Fruit fly (Drosophila melanogaster): Measurements from ENCODE around the gene Ir7f.

Gene Ir7f

dm6 chrX:7874094-7874493, 9.7 kb downstream of the Ir7f start, which contains the start of gene Ir7c:
TSS of gene Ir7c (plus strand) at chrX:7874394.
- no peak for TF ChIP-seq D1 (tag; optimal IDR thresholded peaks at IDR 0.05)
- TF ChIP-seq CG34367 (tag; optimal IDR thresholded peaks at IDR 0.05): no peak
- no peak for TF ChIP-seq CG9948 (tag; optimal IDR thresholded peaks at IDR 0.05)
- no peak for TF ChIP-seq Pif1A (GFP tag; optimal IDR thresholded peaks at IDR 0.05)
- no peak for TF ChIP-seq rn (GFP tag; IDR thresholded peaks at IDR 0.05)
- TF ChIP-seq CG13204 (GFP tag; optimal IDR thresholded peaks at IDR 0.05): no peak
- no peak for TF ChIP-seq CG10348 (GFP tag; IDR thresholded peaks at IDR 0.05)
- no peak for TF ChIP-seq Pif1B (GFP tag; optimal IDR thresholded peaks at IDR 0.05)
- no peak for TF ChIP-seq fd96Ca (GFP tag; IDR thresholded peaks at IDR 0.05)

- no peak for TF ChIP-seq fd96Ca (GFP tag; IDR thresholded peaks at IDR 0.05)
- TF ChIP-seq CG34367 (tag; optimal IDR thresholded peaks at IDR 0.05): no peak
- no peak for TF ChIP-seq gl (tag; optimal IDR thresholded peaks at IDR 0.05)
- TF ChIP-seq D1 (tag; optimal IDR thresholded peaks at IDR 0.05): no peak
- no peak for TF ChIP-seq CG12605 (GFP tag; IDR thresholded peaks at IDR 0.05)
- no peak for TF ChIP-seq CG14655 (GFP tag; optimal IDR thresholded peaks at IDR 0.05)
- no peak for TF ChIP-seq CG15710 (tag; optimal IDR thresholded peaks at IDR 0.05)
- no peak for TF ChIP-seq CG8159 (tag; optimal IDR thresholded peaks at IDR 0.05)
- TF ChIP-seq CG8301 (tag; optimal IDR thresholded peaks at IDR 0.05): no peak
- TF ChIP-seq EcR (GFP tag; optimal IDR thresholded peaks at IDR 0.05): no peak
- TF ChIP-seq CG9948 (tag; optimal IDR thresholded peaks at IDR 0.05): no peak
- no peak for TF ChIP-seq CG4496 (GFP tag; IDR thresholded peaks at IDR 0.05)
- no peak for TF ChIP-seq CG13204 (GFP tag; optimal IDR thresholded peaks at IDR 0.05)
- no peak for TF ChIP-seq Pif1A (GFP tag; optimal IDR thresholded peaks at IDR 0.05)
- TF ChIP-seq CG10348 (GFP tag; IDR thresholded peaks at IDR 0.05): no peak
- no peak for TF ChIP-seq CG32121 (GFP tag; IDR thresholded peaks at IDR 0.05)
- TF ChIP-seq Ets98B (GFP tag; IDR thresholded peaks at IDR 0.05): no peak
- TF ChIP-seq rn (GFP tag; IDR thresholded peaks at IDR 0.05): no peak
Measured at dm6 chrX:7873172-7873930, 10.5 kb downstream of the Ir7f start, which contains the start of gene dec. TSS of gene dec (minus strand) at chrX:7873222.

- TF ChIP-seq Pif1A (GFP tag; optimal IDR thresholded peaks at IDR 0.05) (no peak), Ets98B (GFP tag; IDR thresholded peaks at IDR 0.05) (no peak), Pif1B (GFP tag; optimal IDR thresholded peaks at IDR 0.05) (no peak), fd96Ca (GFP tag; IDR thresholded peaks at IDR 0.05) (no peak), D1 (tag; optimal IDR thresholded peaks at IDR 0.05) (no peak), CG32121 (GFP tag; IDR thresholded peaks at IDR 0.05) (no peak), rn (GFP tag; IDR thresholded peaks at IDR 0.05) (no peak), gl (tag; optimal IDR thresholded peaks at IDR 0.05) (no peak), CG34367 (tag; optimal IDR thresholded peaks at IDR 0.05) (no peak), CG15710 (tag; optimal IDR thresholded peaks at IDR 0.05) (no peak), CG14655 (GFP tag; optimal IDR thresholded peaks at IDR 0.05) (no peak), EcR (GFP tag; optimal IDR thresholded peaks at IDR 0.05) (no peak), CG17806 (tag; optimal IDR thresholded peaks at IDR 0.05) (no peak), CG9948 (tag; optimal IDR thresholded peaks at IDR 0.05) (no peak), CG8301 (tag; optimal IDR thresholded peaks at IDR 0.05) (no peak), CG13204 (GFP tag; optimal IDR thresholded peaks at IDR 0.05) (no peak), CG10348 (GFP tag; IDR thresholded peaks at IDR 0.05) (no peak), CG4496 (GFP tag; IDR thresholded peaks at IDR 0.05) (no peak)
Measured at dm6 chrX:7866868-7867267, 17.0 kb downstream of the Ir7f start, which contains the start of gene Ir7b. TSS of gene Ir7b (minus strand) at chrX:7866968.

- TF ChIP-seq CG13204 (GFP tag; optimal IDR thresholded peaks at IDR 0.05) (no peak), CG14655 (GFP tag; optimal IDR thresholded peaks at IDR 0.05) (no peak), CG10348 (GFP tag; IDR thresholded peaks at IDR 0.05) (no peak), CG12605 (GFP tag; IDR thresholded peaks at IDR 0.05) (no peak), CG15710 (tag; optimal IDR thresholded peaks at IDR 0.05) (no peak), Pif1A (GFP tag; optimal IDR thresholded peaks at IDR 0.05) (no peak), gl (tag; optimal IDR thresholded peaks at IDR 0.05) (no peak), CG8301 (tag; optimal IDR thresholded peaks at IDR 0.05) (no peak)
Measured at dm6 chrX:7857873-7858272, 26.0 kb downstream of the Ir7f start, which contains the start of gene CG1409. TSS of gene CG1409 (plus strand) at chrX:7858173.

- no peak for TF ChIP-seq CG17806 (tag; optimal IDR thresholded peaks at IDR 0.05)
- TF ChIP-seq CG12605 (GFP tag; IDR thresholded peaks at IDR 0.05): no peak
- no peak for TF ChIP-seq fd96Ca (GFP tag; IDR thresholded peaks at IDR 0.05)
- no peak for TF ChIP-seq CG8301 (tag; optimal IDR thresholded peaks at IDR 0.05)
- TF ChIP-seq CG14655 (GFP tag; optimal IDR thresholded peaks at IDR 0.05): no peak
- no peak for TF ChIP-seq EcR (GFP tag; optimal IDR thresholded peaks at IDR 0.05)
- TF ChIP-seq CG34367 (tag; optimal IDR thresholded peaks at IDR 0.05): no peak
- no peak for TF ChIP-seq CG4496 (GFP tag; IDR thresholded peaks at IDR 0.05)
- no peak for TF ChIP-seq CG8159 (tag; optimal IDR thresholded peaks at IDR 0.05)
- TF ChIP-seq CG13204 (GFP tag; optimal IDR thresholded peaks at IDR 0.05): no peak
- TF ChIP-seq Pif1A (GFP tag; optimal IDR thresholded peaks at IDR 0.05): no peak
Measured at dm6 chrX:7854144-7854543, 29.7 kb downstream of the Ir7f start, which contains the start of gene CG10920. TSS of gene CG10920 (minus strand) at chrX:7854244.

All from whole organism, pupa.